Worm (Caenorhabditis elegans) whole organism, L2 larva: Measurements from ENCODE around the gene pkc-3.

Source experiments
- F13H6.1 ChIP-seq: sonication (generic microtip); optimal IDR thresholded peaks from 2 replicates; lab custom pipeline; 2016; ENCODE audit warnings: missing genetic modification characterization, missing compliant biosample characterization
- Y55F3AM.14 ChIP-seq: fragments of 200-800 bp; sonication (Bioruptor generic); optimal IDR thresholded peaks from 2 replicates; lab custom pipeline; 2018; ENCODE audit warnings: mild to moderate bottlenecking, missing genetic modification characterization, missing compliant biosample characterization
- alr-1 ChIP-seq: fragments of 150-350 bp; optimal IDR thresholded peaks from 2 replicates; lab custom pipeline; 2014; ENCODE audit warnings: missing biosample characterization, missing genetic modification characterization
- aly-2 ChIP-seq: fragments of 150-350 bp; optimal IDR thresholded peaks from 2 replicates; lab custom pipeline; 2014; ENCODE audit warnings: missing biosample characterization, missing genetic modification characterization
- ama-1 ChIP-seq: fragments of 150-350 bp; optimal IDR thresholded peaks from 2 replicates; lab custom pipeline; 2018; ENCODE audit warnings: inconsistent platforms
- blmp-1 ChIP-seq: sonication (generic microtip); optimal IDR thresholded peaks from 2 replicates; lab custom pipeline; 2017; ENCODE audit warnings: missing genetic modification characterization, mild to moderate bottlenecking, missing compliant biosample characterization, antibody characterized with exemption, moderate library complexity; ENCODE audit not compliant: insufficient read depth
- ceh-16 ChIP-seq: fragments of 150-350 bp; optimal IDR thresholded peaks from 2 replicates; lab custom pipeline; 2014; ENCODE audit warnings: missing biosample characterization, missing genetic modification characterization
- ceh-82 ChIP-seq: fragments of 150-350 bp; optimal IDR thresholded peaks from 2 replicates; lab custom pipeline; 2014; ENCODE audit warnings: missing biosample characterization, missing genetic modification characterization
- crh-2 ChIP-seq: sonication (generic microtip); optimal IDR thresholded peaks from 2 replicates; lab custom pipeline; 2017; ENCODE audit warnings: missing biosample characterization, missing genetic modification characterization
- dmd-4 ChIP-seq: sonication (generic microtip); optimal IDR thresholded peaks from 2 replicates; lab custom pipeline; 2017; ENCODE audit warnings: missing biosample characterization, missing genetic modification characterization
- egl-27 ChIP-seq: sonication (generic microtip); optimal IDR thresholded peaks from 3 replicates; lab custom pipeline; 2017; ENCODE audit warnings: missing biosample characterization, missing genetic modification reagents, missing genetic modification characterization
- elt-1 ChIP-seq: fragments of 150-350 bp; optimal IDR thresholded peaks from 2 replicates; lab custom pipeline; 2014; ENCODE audit warnings: missing biosample characterization, missing genetic modification characterization
- fos-1 ChIP-seq: fragments of 150-350 bp; optimal IDR thresholded peaks from 2 replicates; lab custom pipeline; 2014; ENCODE audit warnings: missing biosample characterization, missing genetic modification characterization
- gmeb-1 ChIP-seq: fragments of 150-350 bp; optimal IDR thresholded peaks from 2 replicates; lab custom pipeline; 2014; ENCODE audit warnings: missing biosample characterization, missing genetic modification characterization
- lin-11 ChIP-seq: fragments of 150-350 bp; sonication (generic microtip); optimal IDR thresholded peaks from 2 replicates; lab custom pipeline; 2014; ENCODE audit warnings: missing biosample characterization, missing genetic modification characterization, inconsistent platforms, mixed read lengths
- lin-13 ChIP-seq: fragments of 150-350 bp; optimal IDR thresholded peaks from 2 replicates; lab custom pipeline; 2014; ENCODE audit warnings: missing biosample characterization, missing genetic modification reagents, missing genetic modification characterization
- lsy-2 ChIP-seq, 2 experiments: fragments of 150-350 bp in 1 of 2; sonication (generic microtip) in 1 of 2; optimal IDR thresholded peaks; 2 replicates each; lab custom pipeline; 2014 to 2017; ENCODE audit warnings: missing biosample characterization in 2 of 2, missing genetic modification characterization in 2 of 2
- mdl-1 ChIP-seq, 2 experiments: fragments of 150-350 bp in 1 of 2; sonication (generic microtip) in 1 of 2; optimal IDR thresholded peaks; 2 replicates each; lab custom pipeline; 2017; ENCODE audit warnings: missing biosample characterization in 2 of 2, missing genetic modification characterization in 2 of 2
- nhr-12 ChIP-seq: fragments of 150-350 bp; optimal IDR thresholded peaks from 2 replicates; lab custom pipeline; 2014; ENCODE audit warnings: missing biosample characterization, missing genetic modification characterization
- nhr-129 ChIP-seq: fragments of 150-350 bp; optimal IDR thresholded peaks from 2 replicates; lab custom pipeline; 2014; ENCODE audit warnings: missing biosample characterization, missing genetic modification characterization
- nhr-21 ChIP-seq: fragments of 150-350 bp; optimal IDR thresholded peaks from 2 replicates; lab custom pipeline; 2014; ENCODE audit warnings: missing biosample characterization, missing genetic modification characterization
- nhr-23 ChIP-seq: fragments of 150-350 bp; optimal IDR thresholded peaks from 2 replicates; lab custom pipeline; 2014; ENCODE audit warnings: missing biosample characterization, missing genetic modification reagents, missing genetic modification characterization
- nhr-237 ChIP-seq: fragments of 150-350 bp; optimal IDR thresholded peaks from 2 replicates; lab custom pipeline; 2014; ENCODE audit warnings: missing biosample characterization, missing genetic modification characterization
- nhr-25 ChIP-seq: fragments of 150-350 bp; sonication (generic microtip); optimal IDR thresholded peaks from 3 replicates; lab custom pipeline; 2014; ENCODE audit warnings: missing biosample characterization, missing genetic modification characterization
- nhr-6 ChIP-seq: fragments of 150-350 bp; optimal IDR thresholded peaks from 2 replicates; lab custom pipeline; 2014; ENCODE audit warnings: missing biosample characterization, missing genetic modification characterization
- nhr-77 ChIP-seq: fragments of 150-350 bp; optimal IDR thresholded peaks from 2 replicates; lab custom pipeline; 2014; ENCODE audit warnings: missing biosample characterization, missing genetic modification characterization
- peb-1 ChIP-seq: fragments of 150-350 bp; optimal IDR thresholded peaks from 2 replicates; lab custom pipeline; 2014; ENCODE audit warnings: missing biosample characterization, missing genetic modification characterization
- sem-4 ChIP-seq: fragments of 150-350 bp; optimal IDR thresholded peaks from 2 replicates; lab custom pipeline; 2014; ENCODE audit warnings: missing biosample characterization, missing genetic modification reagents, missing genetic modification characterization
- sma-9 ChIP-seq, 2 experiments: fragments of 150-350 bp in 1 of 2; sonication (generic microtip) in 1 of 2; optimal IDR thresholded peaks; 2 replicates each; lab custom pipeline; 2014 to 2016; ENCODE audit warnings: missing genetic modification characterization in 2 of 2, mild to moderate bottlenecking in 1 of 2, missing biosample characterization in 1 of 2, missing compliant biosample characterization in 1 of 2, missing genetic modification reagents in 1 of 2, moderate library complexity in 1 of 2
- snpc-4 ChIP-seq: fragments of 150-350 bp; optimal IDR thresholded peaks from 2 replicates; lab custom pipeline; 2014; ENCODE audit warnings: missing biosample characterization, missing genetic modification characterization
- unc-55 ChIP-seq: fragments of 150-350 bp; sonication (generic microtip); optimal IDR thresholded peaks from 3 replicates; lab custom pipeline; 2014; ENCODE audit warnings: missing biosample characterization, missing genetic modification reagents, missing genetic modification characterization
- zag-1 ChIP-seq: fragments of 150-350 bp; optimal IDR thresholded peaks from 2 replicates; lab custom pipeline; 2014; ENCODE audit warnings: missing biosample characterization, missing genetic modification characterization
- ztf-1 ChIP-seq: fragments of 200-800 bp; sonication (Bioruptor generic); conservative IDR thresholded peaks from 2 replicates; pipeline ENCODE4 v1.3.6; 2022; ENCODE audit warnings: missing genetic modification characterization, missing compliant biosample characterization
- ztf-11 ChIP-seq: sonication (generic microtip); optimal IDR thresholded peaks from 2 replicates; lab custom pipeline; 2017; ENCODE audit warnings: missing biosample characterization, missing genetic modification characterization

The pkc-3 gene

DNA sequence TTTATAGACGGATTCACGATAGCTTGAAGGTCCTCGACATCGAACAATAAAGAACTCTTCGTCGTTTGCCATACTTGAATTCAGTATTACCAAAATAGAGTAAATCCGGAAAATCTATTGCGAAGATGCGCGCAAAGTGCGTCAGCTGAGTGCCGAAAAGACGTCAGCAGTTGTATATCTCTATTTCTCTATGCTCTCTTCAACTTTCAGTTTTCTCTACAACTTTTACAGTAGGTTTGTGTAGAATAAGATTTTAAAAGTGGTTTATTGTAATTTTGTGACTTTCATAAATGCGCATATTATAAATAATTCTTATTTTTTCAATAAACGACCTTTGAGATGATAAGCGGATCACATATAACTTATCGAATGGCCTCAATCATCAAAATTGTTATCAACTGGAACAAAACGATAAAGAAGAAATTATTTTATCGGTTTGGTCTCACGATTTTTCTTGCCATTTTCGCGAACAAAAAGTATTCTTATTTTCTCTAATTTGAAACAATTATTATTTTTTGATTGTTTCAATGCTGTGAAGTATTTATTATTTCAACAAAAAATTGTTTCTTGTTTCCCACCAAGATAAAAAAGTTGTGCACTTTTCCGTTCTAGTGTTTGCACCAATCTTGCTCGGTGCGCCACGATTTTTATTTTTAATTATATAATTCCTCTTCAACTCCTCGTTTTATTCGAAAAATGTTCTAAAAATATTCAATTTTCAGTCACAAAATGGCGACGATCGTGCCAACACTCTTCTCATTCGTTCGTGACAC is 6.4 kb upstream of the pkc-3 start, which contains the start of the genes agt-2 and F09E5.3 (continued):
- TF ChIP-seq sem-4 (tag; lab: Kevin White, UChicago) (peak; percentile 83), nhr-12 (peak; percentile 55), fos-1 (tag; lab: Kevin White, UChicago) (peak; percentile 92), nhr-129 (tag; lab: Kevin White, UChicago) (peak; percentile 90), peb-1 (tag; lab: Kevin White, UChicago) (no peak), nhr-21 (tag; lab: Kevin White, UChicago) (peak; percentile 86), crh-2 (tag; lab: Kevin White, UChicago) (peak; percentile 94), unc-55 (GFP tag; lab: Kevin White, UChicago) (peak; percentile 94), aly-2 (tag; lab: Kevin White, UChicago) (no peak), nhr-237 (tag; lab: Kevin White, UChicago) (peak; percentile 11), alr-1 (tag; lab: Kevin White, UChicago) (no peak), ztf-11 (tag; lab: Kevin White, UChicago) (no peak), nhr-6 (tag; lab: Kevin White, UChicago) (peak; percentile 92), gmeb-1 (tag; lab: Kevin White, UChicago) (peak; percentile 92), zag-1 (tag; lab: Kevin White, UChicago) (peak; percentile 74), lin-13 (GFP tag; lab: Kevin White, UChicago) (peak; percentile 92), ceh-82 (peak; percentile 24), mdl-1 (tag; optimal IDR thresholded peaks at IDR 0.05; lab: Kevin White, UChicago) (peak in 1 of 2 experiments; percentile 54), ceh-16 (peak; percentile 86), Y55F3AM.14 (GFP tag; lab: Kevin White, UChicago) (no peak), dmd-4 (tag; lab: Kevin White, UChicago) (no peak), elt-1 (tag; lab: Kevin White, UChicago) (no peak), nhr-23 (tag; lab: Kevin White, UChicago) (no peak), sma-9 (GFP tag; optimal IDR thresholded peaks at IDR 0.05; lab: Kevin White, UChicago) (peak; percentile 95), sma-9 (tag; optimal IDR thresholded peaks at IDR 0.05; lab: Kevin White, UChicago) (no peak)

ce11 chrII:5374967-5375366 is 4.9 kb upstream of the pkc-3 start, which contains the start of gene algn-2:
TSS of gene algn-2 (plus strand) at chrII:5375267.
- TF ChIP-seq alr-1 (tag; lab: Kevin White, UChicago), result no peak
- no peak for TF ChIP-seq lin-13 (GFP tag; lab: Kevin White, UChicago)
- no peak for TF ChIP-seq aly-2 (tag; lab: Kevin White, UChicago)
- TF ChIP-seq ztf-1 (GFP tag; lab: Robert Waterston, UW), result no peak
- no peak for TF ChIP-seq F13H6.1 (tag; lab: Kevin White, UChicago)
- no peak for TF ChIP-seq blmp-1 (tag; lab: Kevin White, UChicago)
- TF ChIP-seq lsy-2 (tag; optimal IDR thresholded peaks at IDR 0.05; lab: Kevin White, UChicago), result no peak
- no peak for TF ChIP-seq snpc-4 (tag; lab: Kevin White, UChicago)
- TF ChIP-seq nhr-23 (tag; lab: Kevin White, UChicago), result no peak
- TF ChIP-seq egl-27 (tag; lab: Kevin White, UChicago), result no peak
- no peak for TF ChIP-seq ama-1 (lab: Kevin White, UChicago)
- no peak for TF ChIP-seq dmd-4 (tag; lab: Kevin White, UChicago)
- no peak for TF ChIP-seq fos-1 (tag; lab: Kevin White, UChicago)
- no peak for TF ChIP-seq zag-1 (tag; lab: Kevin White, UChicago)
- no peak for TF ChIP-seq sem-4 (tag; lab: Kevin White, UChicago)
- no peak for TF ChIP-seq nhr-25
- TF ChIP-seq gmeb-1 (tag; lab: Kevin White, UChicago), result no peak
- no peak for TF ChIP-seq nhr-77 (tag; lab: Kevin White, UChicago)
- no peak for TF ChIP-seq elt-1 (tag; lab: Kevin White, UChicago)
- TF ChIP-seq unc-55 (GFP tag; lab: Kevin White, UChicago), result no peak

DNA sequence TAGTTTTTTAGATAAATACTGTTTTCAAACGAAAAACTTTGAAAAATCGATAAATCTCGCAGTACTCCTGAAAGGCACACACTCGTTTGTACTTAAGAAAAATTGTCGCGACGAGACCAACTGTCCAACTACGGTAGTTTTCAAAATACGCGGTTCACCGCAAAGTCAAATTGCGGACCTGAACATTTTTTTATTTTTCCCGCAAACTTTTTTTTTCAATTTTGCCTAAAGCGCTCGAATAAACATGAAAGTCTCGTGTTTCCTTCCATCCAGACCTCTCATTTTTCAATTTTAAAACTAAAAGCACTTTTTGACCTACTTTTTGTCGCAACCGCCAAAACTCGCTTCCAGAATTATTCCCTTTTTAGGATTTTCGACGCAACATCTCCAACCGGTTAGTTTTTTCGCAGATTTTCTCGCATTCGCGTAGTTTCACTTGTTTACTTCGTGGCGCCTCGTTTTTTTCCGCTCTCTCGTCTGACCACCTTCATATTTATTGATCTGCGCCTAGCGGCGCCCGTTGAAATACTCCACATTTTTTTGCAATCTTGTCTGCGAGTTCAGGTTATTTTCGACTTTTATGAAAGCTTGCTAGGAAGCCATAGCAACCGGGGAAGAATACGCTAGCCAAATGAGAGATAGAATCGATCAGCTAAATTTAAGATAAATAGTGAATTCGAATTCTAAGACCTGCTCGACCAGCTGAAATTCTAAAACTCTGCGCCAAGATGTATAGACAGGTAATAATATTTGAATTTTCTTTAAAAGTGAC is 2.2 kb upstream of the pkc-3 start, which contains the start of gene prdx-2:
TSS of gene prdx-2 (plus strand) at position 729 of the 772 bp plus-strand sequence.
- TF ChIP-seq ztf-11 (tag; lab: Kevin White, UChicago) (no peak), lin-11 (tag; lab: Kevin White, UChicago) (peak; percentile 16), lsy-2 (tag; optimal IDR thresholded peaks at IDR 0.05; lab: Kevin White, UChicago) (peak in 1 of 2 experiments; percentile 16)
